Worm (Caenorhabditis elegans): ENCODE data around the gene swd-2.1.

ce11 chrIV:7794709-7795108 lies 18.9 kb downstream of the swd-2.1 start, which contains the start of gene ntp-1:
- TF ChIP-seq snpc-4 (GFP tag; optimal IDR thresholded peaks at IDR 0.05) (no peak), snpc-4 (tag; optimal IDR thresholded peaks at IDR 0.05) (no peak), dox-1 (GFP tag; IDR thresholded peaks at IDR 0.05) (no peak), F37B4.10 (GFP tag; IDR thresholded peaks at IDR 0.05) (no peak), ZK185.1 (tag; optimal IDR thresholded peaks at IDR 0.05; ENCODE audit: poor library complexity, severe bottlenecking) (no peak), F52B5.7 (tag; optimal IDR thresholded peaks at IDR 0.05) (no peak), ztf-22 (GFP tag; optimal IDR thresholded peaks at IDR 0.05) (no peak), F33H1.4 (GFP tag; IDR thresholded peaks at IDR 0.05) (no peak), atf-7 (tag; optimal IDR thresholded peaks at IDR 0.05) (no peak), snpc-1.1 (tag; optimal IDR thresholded peaks at IDR 0.05; ENCODE audit: insufficient read depth) (no peak), aptf-3 (GFP tag; IDR thresholded peaks at IDR 0.05) (no peak), Y56A3A.18 (GFP tag; IDR thresholded peaks at IDR 0.05) (no peak), Y79H2A.3 (GFP tag; conservative IDR thresholded peaks at IDR 0.05) (no peak)
